Worm (Caenorhabditis elegans): ENCODE data around the gene F55H2.5.

ce11 chrIII:9542816-9543215 lies 31.5 kb downstream of the F55H2.5 start, which contains the start of gene eif-2Balpha:
- TF ChIP-seq ama-1 (optimal IDR thresholded peaks at IDR 0.05) (no peak), sox-4 (tag; optimal IDR thresholded peaks at IDR 0.05) (no peak), nhr-11 (tag; optimal IDR thresholded peaks at IDR 0.05) (no peak), ceh-31 (tag; optimal IDR thresholded peaks at IDR 0.05) (no peak), odd-2 (tag; optimal IDR thresholded peaks at IDR 0.05) (no peak), madf-2 (tag; optimal IDR thresholded peaks at IDR 0.05) (no peak), ceh-45 (GFP tag; IDR thresholded peaks at IDR 0.05) (no peak), tbx-2 (tag; optimal IDR thresholded peaks at IDR 0.05) (no peak), fkh-10 (GFP tag; optimal IDR thresholded peaks at IDR 0.05) (no peak), lim-6 (tag; optimal IDR thresholded peaks at IDR 0.05) (no peak), npax-4 (tag; optimal IDR thresholded peaks at IDR 0.05) (no peak), pag-3 (tag; optimal IDR thresholded peaks at IDR 0.05; ENCODE audit: borderline replicate concordance) (no peak), ceh-22 (tag; optimal IDR thresholded peaks at IDR 0.05) (no peak), lin-11 (tag; optimal IDR thresholded peaks at IDR 0.05) (no peak)
